Fruit fly (Drosophila melanogaster) whole organism, embryonic: ENCODE measurements around the gene RSG7.

Experiments used
- Aef1 ChIP-seq: fragments of 200-800 bp; sonication (Bioruptor generic); IDR thresholded peaks from 3 replicates; pipeline ENCODE4 v1.3.6; 2022; ENCODE audit warnings: missing biosample characterization, missing genetic modification characterization
- Atf-2 ChIP-seq: fragments of 200-800 bp; sonication (Bioruptor generic); optimal IDR thresholded peaks from 2 replicates; lab custom pipeline; 2016; ENCODE audit warnings: missing biosample characterization, missing genetic modification characterization
- C15 ChIP-seq: fragments of 200-800 bp; sonication (Bioruptor generic); IDR thresholded peaks from 3 replicates; pipeline ENCODE4 v1.3.6; 2022; ENCODE audit warnings: missing biosample characterization, missing genetic modification characterization
- CG10543 ChIP-seq: fragments of 200-800 bp; sonication (Bioruptor generic); optimal IDR thresholded peaks from 3 replicates; lab custom pipeline; 2017; ENCODE audit warnings: missing biosample characterization, mild to moderate bottlenecking, missing genetic modification characterization, moderate library complexity
- CG10959 ChIP-seq: fragments of 200-800 bp; sonication (Bioruptor generic); IDR thresholded peaks from 2 replicates; pipeline ENCODE4 v1.3.6; 2022; ENCODE audit warnings: missing biosample characterization, missing genetic modification characterization
- CG11398 ChIP-seq: fragments of 200-800 bp; sonication (Bioruptor generic); optimal IDR thresholded peaks from 2 replicates; lab custom pipeline; 2016; ENCODE audit warnings: missing biosample characterization, missing genetic modification characterization
- CG11696 ChIP-seq: fragments of 200-800 bp; sonication (Bioruptor generic); IDR thresholded peaks from 2 replicates; pipeline ENCODE4 v1.3.6; 2022; ENCODE audit warnings: missing biosample characterization, missing genetic modification characterization
- CG12071 ChIP-seq: fragments of 200-800 bp; sonication (Bioruptor generic); optimal IDR thresholded peaks from 3 replicates; lab custom pipeline; 2018; ENCODE audit warnings: missing biosample characterization, mild to moderate bottlenecking, missing genetic modification characterization
- CG12659 ChIP-seq: fragments of 200-800 bp; sonication (Bioruptor generic); optimal IDR thresholded peaks from 3 replicates; lab custom pipeline; 2017; ENCODE audit warnings: mild to moderate bottlenecking, missing biosample characterization, missing genetic modification reagents, missing genetic modification characterization
- CG13296 ChIP-seq: fragments of 200-800 bp; sonication (Bioruptor generic); optimal IDR thresholded peaks from 3 replicates; lab custom pipeline; 2018; ENCODE audit warnings: missing biosample characterization, mild to moderate bottlenecking, missing genetic modification characterization
- CG14860 ChIP-seq: fragments of 200-800 bp; sonication (Bioruptor generic); IDR thresholded peaks from 3 replicates; pipeline ENCODE4 v1.3.6; 2022; ENCODE audit warnings: missing biosample characterization, missing genetic modification characterization; ENCODE audit not compliant: partially characterized antibody
- CG1647 ChIP-seq: fragments of 200-800 bp; sonication (Bioruptor generic); optimal IDR thresholded peaks from 3 replicates; lab custom pipeline; 2016; ENCODE audit warnings: missing biosample characterization, missing genetic modification characterization
- CG17186 ChIP-seq: fragments of 200-800 bp; sonication (Bioruptor generic); optimal IDR thresholded peaks from 3 replicates; lab custom pipeline; 2017; ENCODE audit warnings: missing biosample characterization, missing genetic modification reagents, missing genetic modification characterization
- CG2889 ChIP-seq: fragments of 200-800 bp; sonication (Bioruptor generic); IDR thresholded peaks from 3 replicates; pipeline ENCODE4 v1.3.6; 2022; ENCODE audit warnings: missing biosample characterization, missing genetic modification characterization
- CG30403 ChIP-seq: fragments of 200-800 bp; sonication (Bioruptor generic); optimal IDR thresholded peaks from 3 replicates; lab custom pipeline; 2016; ENCODE audit warnings: missing biosample characterization, missing genetic modification characterization
- CG32767 ChIP-seq: fragments of 200-800 bp; sonication (Bioruptor generic); IDR thresholded peaks from 2 replicates; pipeline ENCODE4 v1.3.6; 2022; ENCODE audit warnings: missing biosample characterization, missing genetic modification characterization
- CG34422 ChIP-seq: fragments of 200-800 bp; sonication (Bioruptor generic); IDR thresholded peaks from 3 replicates; pipeline ENCODE4 v1.3.6; 2022; ENCODE audit warnings: missing biosample characterization, missing genetic modification characterization
- CG6254 ChIP-seq: fragments of 200-800 bp; sonication (Bioruptor generic); optimal IDR thresholded peaks from 3 replicates; lab custom pipeline; 2017; ENCODE audit warnings: mild to moderate bottlenecking, missing biosample characterization, missing genetic modification reagents, missing genetic modification characterization
- CG9215 ChIP-seq: fragments of 200-800 bp; sonication (Bioruptor generic); IDR thresholded peaks from 2 replicates; pipeline ENCODE4 v1.3.6; 2022; ENCODE audit warnings: missing biosample characterization, missing genetic modification characterization
- Camta ChIP-seq: fragments of 200-800 bp; sonication (Bioruptor generic); optimal IDR thresholded peaks from 2 replicates; lab custom pipeline; 2016; ENCODE audit warnings: missing biosample characterization, missing genetic modification characterization
- CoRest ChIP-seq: fragments of 200-800 bp; sonication (Bioruptor generic); optimal IDR thresholded peaks from 3 replicates; lab custom pipeline; 2018; ENCODE audit warnings: missing biosample characterization, mild to moderate bottlenecking, missing genetic modification characterization, moderate library complexity
- Dad ChIP-seq: fragments of 200-800 bp; sonication (Bioruptor generic); optimal IDR thresholded peaks from 3 replicates; lab custom pipeline; 2016; ENCODE audit warnings: missing biosample characterization, missing genetic modification characterization
- Deaf1 ChIP-seq: fragments of 200-800 bp; optimal IDR thresholded peaks from 3 replicates; lab custom pipeline; 2019; ENCODE audit warnings: missing biosample characterization, mild to moderate bottlenecking, missing genetic modification characterization, moderate library complexity
- Hr3 ChIP-seq: fragments of 200-800 bp; sonication (Bioruptor generic); optimal IDR thresholded peaks from 3 replicates; lab custom pipeline; 2016; ENCODE audit warnings: missing biosample characterization, missing genetic modification characterization
- Hr51 ChIP-seq, 2 experiments: fragments of 200-800 bp; sonication (Bioruptor generic); optimal IDR thresholded peaks; 2 replicates in 1 of 2; 3 replicates in 1 of 2; lab custom pipeline; 2016 to 2018; ENCODE audit warnings: missing biosample characterization in 2 of 2, missing genetic modification characterization in 2 of 2, mild to moderate bottlenecking in 1 of 2, moderate library complexity in 1 of 2
- NFAT ChIP-seq: fragments of 200-800 bp; sonication (Bioruptor generic); IDR thresholded peaks from 2 replicates; pipeline ENCODE4 v1.3.6; 2022; ENCODE audit warnings: missing biosample characterization, missing genetic modification characterization
- Neu2 ChIP-seq: fragments of 200-800 bp; sonication (Bioruptor generic); optimal IDR thresholded peaks from 3 replicates; lab custom pipeline; 2016; ENCODE audit warnings: missing biosample characterization, missing genetic modification characterization, borderline replicate concordance
- Nf-YA ChIP-seq: fragments of 200-800 bp; sonication (Bioruptor generic); IDR thresholded peaks from 2 replicates; pipeline ENCODE4 v1.3.6; 2022; ENCODE audit warnings: missing biosample characterization, missing genetic modification characterization
- Optix ChIP-seq: fragments of 200-800 bp; sonication (Bioruptor generic); IDR thresholded peaks from 3 replicates; pipeline ENCODE4 v1.3.6; 2022; ENCODE audit warnings: missing biosample characterization, missing genetic modification characterization
- Rx ChIP-seq: fragments of 200-800 bp; sonication (Bioruptor generic); IDR thresholded peaks from 2 replicates; pipeline ENCODE4 v1.3.6; 2022; ENCODE audit warnings: missing biosample characterization, missing genetic modification characterization
- Xbp1 ChIP-seq: fragments of 200-800 bp; sonication (Bioruptor generic); optimal IDR thresholded peaks from 3 replicates; lab custom pipeline; 2016; ENCODE audit warnings: missing biosample characterization, mild to moderate bottlenecking, missing genetic modification characterization
- abd-A ChIP-seq: fragments of 200-800 bp; sonication (Bioruptor generic); optimal IDR thresholded peaks from 3 replicates; lab custom pipeline; 2019; ENCODE audit warnings: missing biosample characterization, mild to moderate bottlenecking, missing genetic modification characterization, moderate library complexity
- corto ChIP-seq: fragments of 200-800 bp; sonication (Bioruptor generic); optimal IDR thresholded peaks from 2 replicates; lab custom pipeline; 2016; ENCODE audit warnings: missing biosample characterization, mild to moderate bottlenecking, missing genetic modification characterization, moderate library complexity
- crp ChIP-seq, 2 experiments: fragments of 200-800 bp; sonication (Bioruptor generic); optimal IDR thresholded peaks; 2 replicates in 1 of 2; 3 replicates in 1 of 2; lab custom pipeline; 2017; ENCODE audit warnings: missing biosample characterization in 2 of 2, missing genetic modification characterization in 2 of 2, mild to moderate bottlenecking in 1 of 2, moderate library complexity in 1 of 2
- dpn ChIP-seq, 2 experiments: fragments of 200-800 bp; sonication (Bioruptor generic); optimal IDR thresholded peaks; 3 replicates each; lab custom pipeline; 2016; ENCODE audit warnings: missing biosample characterization in 2 of 2, missing genetic modification characterization in 2 of 2
- gem ChIP-seq: fragments of 200-800 bp; sonication (Bioruptor generic); optimal IDR thresholded peaks from 2 replicates; lab custom pipeline; 2019; ENCODE audit warnings: missing biosample characterization, mild to moderate bottlenecking, missing genetic modification characterization, moderate library complexity
- gfzf ChIP-seq: fragments of 200-800 bp; sonication (Bioruptor generic); optimal IDR thresholded peaks from 2 replicates; lab custom pipeline; 2016; ENCODE audit warnings: missing biosample characterization, mild to moderate bottlenecking, missing genetic modification characterization, moderate library complexity
- gsb ChIP-seq: fragments of 200-800 bp; sonication (Bioruptor generic); IDR thresholded peaks from 2 replicates; pipeline ENCODE4 v1.3.6; 2022; ENCODE audit warnings: missing biosample characterization, missing genetic modification characterization
- her ChIP-seq: fragments of 200-800 bp; sonication (Bioruptor generic); optimal IDR thresholded peaks from 2 replicates; lab custom pipeline; 2016; ENCODE audit warnings: missing biosample characterization, missing genetic modification characterization
- kah ChIP-seq: fragments of 200-800 bp; sonication (Bioruptor generic); optimal IDR thresholded peaks from 2 replicates; lab custom pipeline; 2018; ENCODE audit warnings: missing biosample characterization, mild to moderate bottlenecking, missing genetic modification characterization
- nom ChIP-seq: fragments of 200-800 bp; sonication (Bioruptor generic); optimal IDR thresholded peaks from 2 replicates; lab custom pipeline; 2017; ENCODE audit warnings: missing biosample characterization, missing genetic modification characterization, mild to moderate bottlenecking, moderate library complexity, missing genetic modification reagents
- pum ChIP-seq: fragments of 200-800 bp; sonication (Bioruptor generic); optimal IDR thresholded peaks from 2 replicates; lab custom pipeline; 2016; ENCODE audit warnings: missing biosample characterization, missing genetic modification characterization
- salm ChIP-seq: fragments of 200-800 bp; sonication (Bioruptor generic); optimal IDR thresholded peaks from 2 replicates; lab custom pipeline; 2018; ENCODE audit warnings: missing biosample characterization, mild to moderate bottlenecking, missing genetic modification characterization
- shn ChIP-seq: fragments of 200-800 bp; sonication (Bioruptor generic); optimal IDR thresholded peaks from 3 replicates; lab custom pipeline; 2016; ENCODE audit warnings: missing biosample characterization, missing genetic modification characterization
- sim ChIP-seq: fragments of 200-800 bp; sonication (Bioruptor generic); IDR thresholded peaks from 2 replicates; pipeline ENCODE4 v1.3.6; 2022; ENCODE audit warnings: missing biosample characterization, missing genetic modification characterization
- so ChIP-seq: fragments of 200-800 bp; sonication (Bioruptor generic); IDR thresholded peaks from 3 replicates; pipeline ENCODE4 v1.3.6; 2022; ENCODE audit warnings: missing biosample characterization, missing genetic modification characterization
- sob ChIP-seq: fragments of 200-800 bp; sonication (Bioruptor generic); IDR thresholded peaks from 2 replicates; pipeline ENCODE4 v1.3.6; 2022; ENCODE audit warnings: missing biosample characterization, missing genetic modification characterization
- tna ChIP-seq: fragments of 200-800 bp; sonication (Bioruptor generic); IDR thresholded peaks from 2 replicates; pipeline ENCODE4 v1.3.6; 2022; ENCODE audit warnings: missing biosample characterization, missing genetic modification characterization; ENCODE audit not compliant: partially characterized antibody
- trh ChIP-seq: fragments of 200-800 bp; sonication (Bioruptor generic); optimal IDR thresholded peaks from 2 replicates; lab custom pipeline; 2016; ENCODE audit warnings: missing biosample characterization, missing genetic modification characterization
- vnd ChIP-seq: fragments of 200-800 bp; sonication (Bioruptor generic); IDR thresholded peaks from 3 replicates; pipeline ENCODE4 v1.3.6; 2022; ENCODE audit warnings: missing biosample characterization, missing genetic modification characterization; ENCODE audit not compliant: partially characterized antibody

The RSG7 gene

DNA sequence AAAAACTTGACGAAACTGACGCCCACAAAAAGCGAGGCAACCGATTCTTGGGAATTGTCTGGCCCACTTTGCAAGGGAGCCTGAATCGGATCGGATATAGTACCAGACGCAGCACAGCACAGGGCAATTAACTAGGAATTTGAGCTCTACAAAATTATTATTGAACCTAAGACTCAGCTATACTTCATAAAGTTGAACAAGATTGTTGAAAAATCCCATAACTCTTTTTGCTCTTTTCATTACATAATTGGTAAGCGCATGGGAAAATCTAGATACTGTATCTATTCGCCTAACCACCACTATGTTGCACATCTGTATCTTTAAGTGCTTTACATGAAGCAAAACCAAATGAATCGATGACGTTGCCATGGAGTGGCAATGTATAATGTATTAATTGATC, 11.1 kb downstream of the RSG7 start (continued):
- TF ChIP-seq pum (GFP tag; lab: Kevin White, UChicago) (peak; percentile 65), NFAT (GFP tag; lab: Robert Waterston, UW) (0 out of 2 replicates have a peak, but pooled peaks have one; percentile 15), Deaf1 (tag; lab: Kevin White, UChicago) (peak; percentile 28), CG30403 (peak; percentile 74), Aef1 (GFP tag; lab: Robert Waterston, UW) (peak; percentile 73), CG10543 (GFP tag; lab: Kevin White, UChicago) (peak; percentile 14), CG2889 (GFP tag; lab: Robert Waterston, UW) (peak; percentile 58; the same call in 1 of the 3 replicates), Nf-YA (GFP tag; lab: Robert Waterston, UW) (peak; percentile 50; the same call in 1 of the 2 replicates), Dad (peak; percentile 35), CG12659 (GFP tag; lab: Kevin White, UChicago) (peak; percentile 62), vnd (no peak), Atf-2 (GFP tag; lab: Kevin White, UChicago) (peak; percentile 64), gem (tag; lab: Kevin White, UChicago) (peak; percentile 84), CG9215 (peak; percentile 53), corto (no peak), CoRest (tag; lab: Kevin White, UChicago) (peak; percentile 75), so (GFP tag; lab: Robert Waterston, UW) (peak; percentile 82; the same call in 2 of the 3 replicates), Hr51 (GFP tag; optimal IDR thresholded peaks at IDR 0.05; lab: Kevin White, UChicago) (peak; percentile 21 to 81), shn (GFP tag; lab: Kevin White, UChicago) (peak; percentile 49), kah (GFP tag; lab: Kevin White, UChicago) (peak; percentile 62), Camta (GFP tag; lab: Kevin White, UChicago) (peak; percentile 80), CG6254 (GFP tag; lab: Kevin White, UChicago) (peak; percentile 77), CG11398 (GFP tag; lab: Kevin White, UChicago) (no peak), Hr3 (peak; percentile 79), C15 (GFP tag; lab: Robert Waterston, UW) (no peak), CG13296 (GFP tag; lab: Kevin White, UChicago) (peak; percentile 36), CG32767 (GFP tag; lab: Robert Waterston, UW) (0 out of 2 replicates have a peak, but pooled peaks have one; percentile 41), gsb (GFP tag; lab: Robert Waterston, UW) (no peak), crp (GFP tag; optimal IDR thresholded peaks at IDR 0.05; lab: Kevin White, UChicago) (peak in 1 of 2 experiments; percentile 13), CG17186 (GFP tag; lab: Kevin White, UChicago) (no peak), gfzf (GFP tag; lab: Kevin White, UChicago) (no peak), Neu2 (GFP tag; lab: Kevin White, UChicago) (no peak), CG11696 (GFP tag; lab: Robert Waterston, UW) (peak; percentile 86), CG34422 (GFP tag; lab: Robert Waterston, UW) (peak; percentile 61; the same call in 1 of the 3 replicates), abd-A (tag; lab: Kevin White, UChicago) (no peak), salm (peak; percentile 65), CG1647 (GFP tag; lab: Kevin White, UChicago) (peak; percentile 63), tna (GFP tag; lab: Robert Waterston, UW) (no peak), sob (peak; percentile 51), Optix (GFP tag; lab: Robert Waterston, UW) (peak; percentile 75), her (peak; percentile 56), Xbp1 (GFP tag; lab: Kevin White, UChicago) (peak; percentile 79), Rx (GFP tag; lab: Robert Waterston, UW) (peak; percentile 60), dpn (GFP tag; optimal IDR thresholded peaks at IDR 0.05; lab: Kevin White, UChicago) (peak; percentile 65 to 78), trh (GFP tag; lab: Kevin White, UChicago) (no peak), CG12071 (peak; percentile 77), sim (GFP tag; lab: Robert Waterston, UW) (no peak), CG14860 (GFP tag; lab: Robert Waterston, UW) (no peak), CG10959 (GFP tag; lab: Robert Waterston, UW) (peak; percentile 59; the same call in 1 of the 2 replicates), nom (GFP tag; lab: Kevin White, UChicago) (peak; percentile 64)
